Worm (Caenorhabditis elegans) whole organism, young adult: ENCODE measurements around the gene F58D2.3.
"Not testable (repeated sequence)": the region's sequence is repeated elsewhere in the genome, so short reads cannot be mapped to it uniquely, and the experiment has no call there.

Experiments used
- B0019.2 ChIP-seq: fragments of 200-800 bp; sonication (Bioruptor generic); conservative IDR thresholded peaks from 2 replicates; pipeline ENCODE4 v1.3.6; 2022; ENCODE audit warnings: missing genetic modification reagents, missing genetic modification characterization, missing compliant biosample characterization
- B0261.1 ChIP-seq: sonication (generic microtip); optimal IDR thresholded peaks from 2 replicates; lab custom pipeline; 2016; ENCODE audit warnings: mild to moderate bottlenecking, missing genetic modification characterization, moderate library complexity, missing compliant biosample characterization
- C06A6.2 ChIP-seq: fragments of 200-800 bp; sonication (Bioruptor generic); conservative IDR thresholded peaks from 2 replicates; pipeline ENCODE4 v1.3.6; 2022; ENCODE audit warnings: missing genetic modification characterization, missing compliant biosample characterization
- D2030.7 ChIP-seq: fragments of 200-800 bp; sonication (Bioruptor generic); IDR thresholded peaks from 2 replicates; pipeline ENCODE4 v1.3.6; 2022; ENCODE audit warnings: missing genetic modification reagents, missing genetic modification characterization, missing compliant biosample characterization
- F33H1.4 ChIP-seq: fragments of 200-800 bp; sonication (Bioruptor generic); IDR thresholded peaks from 2 replicates; pipeline ENCODE4 v1.3.6; 2022; ENCODE audit warnings: missing genetic modification reagents, missing genetic modification characterization, missing compliant biosample characterization
- F49E8.2 ChIP-seq: sonication (generic microtip); optimal IDR thresholded peaks from 3 replicates; lab custom pipeline; 2017; ENCODE audit warnings: missing genetic modification characterization, mild to moderate bottlenecking, missing compliant biosample characterization, antibody characterized with exemption, moderate library complexity; ENCODE audit not compliant: insufficient read depth
- Y56A3A.18 ChIP-seq: fragments of 200-800 bp; sonication (Bioruptor generic); IDR thresholded peaks from 2 replicates; pipeline ENCODE4 v1.3.6; 2022; ENCODE audit warnings: missing genetic modification reagents, missing genetic modification characterization, missing compliant biosample characterization
- aptf-3 ChIP-seq: fragments of 200-800 bp; sonication (Bioruptor generic); IDR thresholded peaks from 2 replicates; pipeline ENCODE4 v1.3.6; 2022; ENCODE audit warnings: missing genetic modification characterization, missing compliant biosample characterization
- atf-7 ChIP-seq: sonication (generic microtip); optimal IDR thresholded peaks from 2 replicates; lab custom pipeline; 2017; ENCODE audit warnings: mild to moderate bottlenecking, missing genetic modification characterization, missing compliant biosample characterization
- attf-3 ChIP-seq: fragments of 200-800 bp; sonication (Bioruptor generic); conservative IDR thresholded peaks from 2 replicates; pipeline ENCODE4 v1.3.6; 2022; ENCODE audit warnings: missing genetic modification reagents, missing genetic modification characterization, missing compliant biosample characterization
- attf-6 ChIP-seq: fragments of 200-800 bp; sonication (Bioruptor generic); IDR thresholded peaks from 2 replicates; pipeline ENCODE4 v1.3.6; 2022; ENCODE audit warnings: missing genetic modification reagents, missing genetic modification characterization, missing compliant biosample characterization
- cebp-2 ChIP-seq: fragments of 200-800 bp; sonication (Bioruptor generic); IDR thresholded peaks from 2 replicates; pipeline ENCODE4 v1.3.6; 2022; ENCODE audit warnings: missing genetic modification characterization, missing compliant biosample characterization
- ceh-100 ChIP-seq: fragments of 200-800 bp; sonication (Bioruptor generic); IDR thresholded peaks from 2 replicates; pipeline ENCODE4 v1.3.6; 2022; ENCODE audit warnings: missing genetic modification reagents, missing genetic modification characterization, missing compliant biosample characterization
- ceh-27 ChIP-seq: fragments of 200-800 bp; sonication (Bioruptor generic); optimal IDR thresholded peaks from 2 replicates; lab custom pipeline; 2018; ENCODE audit warnings: mild to moderate bottlenecking, missing genetic modification characterization, moderate library complexity, missing compliant biosample characterization
- ceh-58 ChIP-seq: fragments of 200-800 bp; sonication (Bioruptor generic); IDR thresholded peaks from 2 replicates; pipeline ENCODE4 v1.3.6; 2022; ENCODE audit warnings: missing genetic modification characterization, missing compliant biosample characterization
- ceh-91 ChIP-seq: fragments of 200-800 bp; sonication (Bioruptor generic); IDR thresholded peaks from 2 replicates; pipeline ENCODE4 v1.3.6; 2022; ENCODE audit warnings: missing genetic modification reagents, missing genetic modification characterization, missing compliant biosample characterization
- dox-1 ChIP-seq: fragments of 200-800 bp; sonication (Bioruptor generic); IDR thresholded peaks from 2 replicates; pipeline ENCODE4 v1.3.6; 2022; ENCODE audit warnings: missing genetic modification reagents, missing genetic modification characterization, missing compliant biosample characterization
- efl-1 ChIP-seq: fragments of 150-350 bp; optimal IDR thresholded peaks from 2 replicates; lab custom pipeline; 2014; ENCODE audit warnings: missing biosample characterization, missing genetic modification reagents, missing genetic modification characterization
- egl-44 ChIP-seq: fragments of 200-800 bp; sonication (Bioruptor generic); IDR thresholded peaks from 2 replicates; pipeline ENCODE4 v1.3.6; 2022; ENCODE audit warnings: missing genetic modification reagents, missing genetic modification characterization, missing compliant biosample characterization
- hmg-1.2 ChIP-seq: fragments of 200-800 bp; sonication (Bioruptor generic); IDR thresholded peaks from 2 replicates; pipeline ENCODE4 v1.3.6; 2022; ENCODE audit warnings: missing genetic modification reagents, missing genetic modification characterization, missing compliant biosample characterization
- lag-1 ChIP-seq: fragments of 200-800 bp; sonication (Bioruptor generic); IDR thresholded peaks from 2 replicates; pipeline ENCODE4 v1.3.6; 2022; ENCODE audit warnings: missing genetic modification reagents, missing genetic modification characterization, missing compliant biosample characterization
- lin-26 ChIP-seq: fragments of 200-800 bp; sonication (Bioruptor generic); IDR thresholded peaks from 2 replicates; pipeline ENCODE4 v1.3.6; 2022; ENCODE audit warnings: missing genetic modification reagents, missing genetic modification characterization, missing compliant biosample characterization
- lin-35 ChIP-seq, 3 experiments: fragments of 150-350 bp in 2 of 3; sonication (generic microtip) in 1 of 3; optimal IDR thresholded peaks; 2 replicates each; lab custom pipeline; 2014 to 2018; ENCODE audit warnings: missing biosample characterization in 3 of 3, missing genetic modification characterization in 3 of 3, missing genetic modification reagents in 3 of 3
- lin-54 ChIP-seq: fragments of 200-800 bp; sonication (Bioruptor generic); optimal IDR thresholded peaks from 2 replicates; lab custom pipeline; 2018; ENCODE audit warnings: mild to moderate bottlenecking, missing genetic modification characterization, missing compliant biosample characterization
- lsl-1 ChIP-seq: fragments of 200-800 bp; sonication (Bioruptor generic); optimal IDR thresholded peaks from 2 replicates; lab custom pipeline; 2018; ENCODE audit warnings: mild to moderate bottlenecking, missing genetic modification characterization, moderate library complexity, missing compliant biosample characterization
- lsy-27 ChIP-seq: sonication (generic microtip); optimal IDR thresholded peaks from 2 replicates; lab custom pipeline; 2017; ENCODE audit warnings: missing genetic modification characterization, mild to moderate bottlenecking, missing compliant biosample characterization, antibody characterized with exemption, missing genotype, borderline replicate concordance; ENCODE audit not compliant: insufficient read depth
- madf-6 ChIP-seq: fragments of 200-800 bp; sonication (Bioruptor generic); IDR thresholded peaks from 2 replicates; pipeline ENCODE4 v1.3.6; 2022; ENCODE audit warnings: missing genetic modification reagents, missing genetic modification characterization, missing compliant biosample characterization
- madf-8 ChIP-seq: fragments of 200-800 bp; sonication (Bioruptor generic); conservative IDR thresholded peaks from 2 replicates; pipeline ENCODE4 v1.3.6; 2022; ENCODE audit warnings: missing genetic modification reagents, missing genetic modification characterization, missing compliant biosample characterization
- mes-4 ChIP-seq: sonication (generic microtip); optimal IDR thresholded peaks from 2 replicates; lab custom pipeline; 2016; ENCODE audit warnings: missing genotype, missing genetic modification characterization, missing compliant biosample characterization
- nfya-1 ChIP-seq: sonication (generic microtip); optimal IDR thresholded peaks from 2 replicates; lab custom pipeline; 2017; ENCODE audit warnings: antibody characterized with exemption, missing compliant biosample characterization, missing genetic modification characterization, borderline replicate concordance; ENCODE audit not compliant: insufficient read depth
- nfya-2 ChIP-seq: fragments of 200-800 bp; sonication (Bioruptor generic); IDR thresholded peaks from 2 replicates; pipeline ENCODE4 v1.3.6; 2022; ENCODE audit warnings: missing genetic modification reagents, missing genetic modification characterization, missing compliant biosample characterization
- nfyb-1 ChIP-seq: fragments of 200-800 bp; sonication (Bioruptor generic); IDR thresholded peaks from 2 replicates; pipeline ENCODE4 v1.3.6; 2022; ENCODE audit warnings: missing genetic modification reagents, missing genetic modification characterization, missing compliant biosample characterization
- nhr-179 ChIP-seq: sonication (generic microtip); optimal IDR thresholded peaks from 2 replicates; lab custom pipeline; 2016; ENCODE audit warnings: mild to moderate bottlenecking, missing genetic modification characterization, missing compliant biosample characterization
- pbrm-1 ChIP-seq: fragments of 200-800 bp; sonication (Bioruptor generic); IDR thresholded peaks from 2 replicates; pipeline ENCODE4 v1.3.6; 2022; ENCODE audit warnings: missing genetic modification reagents, missing genetic modification characterization, missing compliant biosample characterization
- rec-8 ChIP-seq, 2 experiments: sonication (generic microtip); optimal IDR thresholded peaks; 2 replicates each; lab custom pipeline; 2016; ENCODE audit warnings: mild to moderate bottlenecking in 2 of 2, missing genetic modification characterization in 2 of 2, missing genetic modification reagents in 2 of 2, missing genotype in 2 of 2, missing biosample characterization in 1 of 2, missing compliant biosample characterization in 1 of 2, moderate library complexity in 1 of 2
- snpc-4 ChIP-seq, 5 experiments: fragments of 150-350 bp in 1 of 5; sonication (generic microtip) in 4 of 5; optimal IDR thresholded peaks; 2 replicates each; lab custom pipeline; 2014 to 2018; ENCODE audit warnings: missing genetic modification characterization in 5 of 5, missing biosample characterization in 3 of 5, antibody characterized with exemption in 2 of 5, mild to moderate bottlenecking in 2 of 5, missing compliant biosample characterization in 2 of 5, missing genotype in 2 of 5, moderate library complexity in 2 of 5, missing genetic modification reagents in 1 of 5
- sptf-2 ChIP-seq: fragments of 200-800 bp; sonication (Bioruptor generic); optimal IDR thresholded peaks from 2 replicates; lab custom pipeline; 2018; ENCODE audit warnings: mild to moderate bottlenecking, missing genetic modification characterization, missing compliant biosample characterization
- tbp1 ChIP-seq: fragments of 200-800 bp; sonication (Bioruptor generic); optimal IDR thresholded peaks from 2 replicates; lab custom pipeline; 2018; ENCODE audit warnings: mild to moderate bottlenecking, missing genetic modification characterization, missing compliant biosample characterization
- unc-62 ChIP-seq: fragments of 150-350 bp; optimal IDR thresholded peaks from 2 replicates; lab custom pipeline; 2014; ENCODE audit warnings: missing biosample characterization, missing genetic modification reagents, missing genetic modification characterization
- ztf-22 ChIP-seq: fragments of 200-800 bp; sonication (Bioruptor generic); optimal IDR thresholded peaks from 2 replicates; lab custom pipeline; 2018; ENCODE audit warnings: mild to moderate bottlenecking, missing genetic modification characterization, moderate library complexity, missing compliant biosample characterization
- ztf-6 ChIP-seq: fragments of 200-800 bp; sonication (Bioruptor generic); IDR thresholded peaks from 2 replicates; pipeline ENCODE4 v1.3.6; 2022; ENCODE audit warnings: missing genetic modification reagents, missing genetic modification characterization, missing compliant biosample characterization

The F58D2.3 gene

DNA sequence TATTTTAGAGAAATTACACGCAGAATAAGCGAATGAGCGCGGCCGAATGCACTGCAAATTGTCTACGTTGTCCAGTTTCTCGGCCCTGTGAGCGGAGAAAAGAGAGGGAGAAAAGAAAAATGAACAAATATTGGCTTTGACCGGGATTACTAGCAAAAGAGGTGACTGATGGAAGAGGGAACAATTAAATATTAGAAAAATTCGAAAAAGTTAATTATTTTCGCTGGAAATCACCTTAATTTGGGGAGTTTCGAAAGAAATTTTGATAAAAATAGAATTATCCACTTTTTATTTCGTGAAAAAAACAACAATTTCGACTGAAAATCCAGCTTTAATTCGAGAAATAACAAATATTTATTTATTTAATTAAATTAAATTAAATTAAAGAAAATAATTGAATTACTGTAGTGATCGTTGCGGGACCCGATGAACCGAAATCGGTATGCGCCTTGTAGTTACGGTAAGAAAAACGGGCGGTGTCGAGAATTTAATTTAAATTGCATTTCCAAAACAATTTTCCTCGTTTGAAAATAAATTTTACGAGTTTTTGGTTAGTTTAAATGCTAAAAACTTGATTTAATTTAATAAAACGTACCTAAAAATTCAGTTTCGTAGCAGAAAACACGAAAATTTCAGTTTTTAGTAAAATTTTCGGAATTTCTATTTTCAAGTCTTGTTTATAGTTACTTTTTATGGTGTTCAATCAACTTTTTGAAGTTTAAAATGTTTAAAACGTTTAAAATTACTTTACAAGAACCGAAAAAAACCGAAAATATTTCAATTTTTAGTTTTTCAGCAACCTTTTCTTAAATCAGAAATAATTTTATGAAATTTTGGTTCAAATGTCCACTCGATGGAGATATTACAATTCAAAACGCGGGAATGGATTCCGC, 26.0 kb downstream of the F58D2.3 start, which contains the start of the genes crld-1 and msh-5 (continued):
- no peak for TF ChIP-seq nfya-1 (tag; lab: Kevin White, UChicago)
- TF ChIP-seq D2030.7 = peak; percentile 54
- no peak for TF ChIP-seq Y56A3A.18 (GFP tag; lab: Robert Waterston, UW)
- TF ChIP-seq lin-35 (GFP tag; optimal IDR thresholded peaks at IDR 0.05; lab: Kevin White, UChicago) = no peak
- TF ChIP-seq ztf-6 (GFP tag; lab: Robert Waterston, UW) = no peak
- TF ChIP-seq tbp1 = peak; percentile 29
- peak; percentile 97 for TF ChIP-seq lsl-1
- no peak for TF ChIP-seq F49E8.2 (tag; lab: Kevin White, UChicago)
- no peak for TF ChIP-seq B0019.2 (GFP tag; lab: Robert Waterston, UW)
- TF ChIP-seq ceh-91 (GFP tag; lab: Robert Waterston, UW) = peak; percentile 51; the same call in 1 of the 2 replicates
- TF ChIP-seq F33H1.4 (GFP tag; lab: Robert Waterston, UW) = peak; percentile 93
- no peak for TF ChIP-seq nhr-179 (tag; lab: Kevin White, UChicago)
- no peak for TF ChIP-seq atf-7 (tag; lab: Kevin White, UChicago)
- peak; percentile 38 for TF ChIP-seq efl-1 (GFP tag; lab: Kevin White, UChicago)
- TF ChIP-seq madf-6 (GFP tag; lab: Robert Waterston, UW) = peak; percentile 90
- TF ChIP-seq rec-8 (tag; optimal IDR thresholded peaks at IDR 0.05; lab: Kevin White, UChicago) = no peak
- peak; percentile 63 for TF ChIP-seq lin-54
- TF ChIP-seq, all 124 proteins: peak for 14

- TF ChIP-seq unc-62 (no peak), nfya-2 (GFP tag; lab: Robert Waterston, UW) (no peak), tbp1 (no peak)
Measured at ce11 chrIV:13149276-13149675, 31.3 kb downstream of the F58D2.3 start, which contains the start of gene nlp-79. nlp-79 (plus strand) TSS chrIV:13149576.

DNA sequence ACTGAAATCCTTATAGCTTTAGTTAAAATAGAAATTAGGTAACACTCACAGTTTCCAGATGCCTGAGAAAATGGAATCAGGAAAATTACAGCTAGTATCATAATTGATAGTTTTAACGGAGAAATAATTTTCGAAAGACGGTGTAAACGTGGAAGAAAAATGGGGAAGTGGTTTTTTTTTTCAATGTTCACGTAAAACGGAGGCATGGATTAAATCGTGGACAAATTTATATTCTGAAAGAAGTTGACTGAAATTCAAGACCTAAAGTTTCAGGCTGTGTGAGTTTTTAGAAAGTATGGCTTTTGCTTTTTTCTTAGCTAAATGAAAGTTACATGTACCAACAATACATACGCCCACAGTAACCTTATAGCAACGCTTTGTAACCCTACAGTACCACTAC, 38.4 kb downstream of the F58D2.3 start, which contains the start of gene spe-43:
spe-43 (minus strand) TSS at position 101 of the 400 bp plus-strand sequence.
- TF ChIP-seq lin-54 (no peak), lag-1 (GFP tag; lab: Robert Waterston, UW) (no peak), egl-44 (GFP tag; lab: Robert Waterston, UW) (no peak), attf-3 (GFP tag; lab: Robert Waterston, UW) (no peak), ztf-22 (GFP tag; lab: Kevin White, UChicago) (no peak), madf-8 (GFP tag; lab: Robert Waterston, UW) (no peak), ceh-27 (no peak), sptf-2 (GFP tag; lab: Kevin White, UChicago) (no peak), lsy-27 (tag; lab: Kevin White, UChicago) (no peak), C06A6.2 (no peak), mes-4 (no peak), aptf-3 (no peak)
- TF ChIP-seq, all 124 proteins: peak for 0

ce11 chrIV:13140792-13141191, 39.8 kb downstream of the F58D2.3 start:
- TF ChIP-seq madf-6 (GFP tag; lab: Robert Waterston, UW) = peak; percentile 54; the same call in 1 of the 2 replicates
- TF ChIP-seq pbrm-1 (GFP tag; lab: Robert Waterston, UW) = peak; percentile 57
- peak; percentile 92 for TF ChIP-seq cebp-2 (GFP tag; lab: Robert Waterston, UW)
- peak; percentile 82 for TF ChIP-seq nfyb-1 (GFP tag; lab: Robert Waterston, UW)
- TF ChIP-seq hmg-1.2 (GFP tag; lab: Robert Waterston, UW) = peak; percentile 62
- TF ChIP-seq snpc-4 (GFP tag; optimal IDR thresholded peaks at IDR 0.05; lab: Kevin White, UChicago) = not testable (repeated sequence)
- peak in 1 of 4 experiments; percentile 36 for TF ChIP-seq snpc-4 (tag; optimal IDR thresholded peaks at IDR 0.05; lab: Kevin White, UChicago)
- 0 out of 2 replicates have a peak, but pooled peaks have one; percentile 26 for TF ChIP-seq D2030.7
- peak; percentile 91 for TF ChIP-seq lin-26 (GFP tag; lab: Robert Waterston, UW)
- TF ChIP-seq ceh-58 (GFP tag; lab: Robert Waterston, UW) = 0 out of 2 replicates have a peak, but pooled peaks have one; percentile 20
- TF ChIP-seq attf-6 (GFP tag; lab: Robert Waterston, UW) = 0 out of 2 replicates have a peak, but pooled peaks have one; percentile 26
- peak; percentile 49 for TF ChIP-seq dox-1 (GFP tag; lab: Robert Waterston, UW)
- peak; percentile 57 for TF ChIP-seq B0261.1 (tag; lab: Kevin White, UChicago)
- peak; percentile 87 for TF ChIP-seq tbp1
- peak; percentile 31; the same call in 1 of the 2 replicates for TF ChIP-seq ceh-100 (GFP tag; lab: Robert Waterston, UW)
